Worm (Caenorhabditis elegans): Measurements from ENCODE around the gene ZK185.1.

Gene ZK185.1

ce11 chrIV:4519714-4520113 is 28.6 kb upstream of the ZK185.1 start:
- TF ChIP-seq tra-4 (tag; optimal IDR thresholded peaks at IDR 0.05) (no peak), tbx-37 (GFP tag; conservative IDR thresholded peaks at IDR 0.05) (no peak), sea-1 (GFP tag; conservative IDR thresholded peaks at IDR 0.05) (no peak), ets-7 (tag; optimal IDR thresholded peaks at IDR 0.05) (no peak), hnd-1 (tag; optimal IDR thresholded peaks at IDR 0.05) (no peak), B0310.2 (tag; optimal IDR thresholded peaks at IDR 0.05) (no peak), hmbx-1 (tag; optimal IDR thresholded peaks at IDR 0.05) (no peak), flt-1 (GFP tag; IDR thresholded peaks at IDR 0.05) (no peak), F13C5.2 (tag; optimal IDR thresholded peaks at IDR 0.05) (no peak), ceh-36 (tag; optimal IDR thresholded peaks at IDR 0.05) (no peak), scrt-1 (GFP tag; IDR thresholded peaks at IDR 0.05) (no peak), ceh-13 (GFP tag; optimal IDR thresholded peaks at IDR 0.05) (no peak)

ce11 chrIV:4523461-4523860 is 24.9 kb upstream of the ZK185.1 start:
- TF ChIP-seq hmg-4 (GFP tag; optimal IDR thresholded peaks at IDR 0.05) (no peak), ceh-36 (tag; optimal IDR thresholded peaks at IDR 0.05) (no peak), scrt-1 (GFP tag; IDR thresholded peaks at IDR 0.05) (no peak), tra-4 (tag; optimal IDR thresholded peaks at IDR 0.05) (no peak), B0310.2 (tag; optimal IDR thresholded peaks at IDR 0.05) (no peak)

- TF ChIP-seq ets-7 (tag; optimal IDR thresholded peaks at IDR 0.05) (no peak), hmg-4 (GFP tag; optimal IDR thresholded peaks at IDR 0.05) (no peak), ceh-13 (GFP tag; optimal IDR thresholded peaks at IDR 0.05) (no peak)
Measured at ce11 chrIV:4524943-4525342, 23.4 kb upstream of the ZK185.1 start, which contains the start of gene ZK180.6. Gene ZK180.6 (minus strand): TSS chrIV:4525043.

DNA sequence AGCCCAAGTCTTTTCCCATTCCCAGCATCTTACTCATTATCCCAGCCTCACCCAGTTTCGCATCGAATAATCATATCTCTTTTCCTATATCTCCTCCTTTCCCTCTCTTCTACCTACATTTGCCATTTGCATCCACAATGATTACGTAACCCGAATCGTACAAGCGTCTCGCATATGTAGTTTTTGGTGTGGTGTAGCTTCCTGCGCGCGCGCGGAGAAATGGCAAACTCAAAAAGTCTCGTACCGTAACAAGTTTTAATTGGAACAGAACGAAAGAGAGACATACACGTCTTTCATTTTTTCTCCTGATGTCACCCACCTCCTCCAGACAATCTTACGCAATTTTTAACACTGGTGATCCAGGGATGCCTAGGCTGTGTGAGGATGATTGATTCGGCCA is 22.3 kb upstream of the ZK185.1 start:
- TF ChIP-seq sea-1 (GFP tag; conservative IDR thresholded peaks at IDR 0.05) (no peak), hmbx-1 (tag; optimal IDR thresholded peaks at IDR 0.05) (no peak), ceh-13 (GFP tag; optimal IDR thresholded peaks at IDR 0.05) (no peak), tbx-11 (GFP tag; IDR thresholded peaks at IDR 0.05) (no peak), B0310.2 (tag; optimal IDR thresholded peaks at IDR 0.05) (no peak), ceh-36 (tag; optimal IDR thresholded peaks at IDR 0.05) (no peak), scrt-1 (GFP tag; IDR thresholded peaks at IDR 0.05) (no peak), tbx-37 (GFP tag; conservative IDR thresholded peaks at IDR 0.05) (no peak), ama-1 (optimal IDR thresholded peaks at IDR 0.05) (no peak), hnd-1 (tag; optimal IDR thresholded peaks at IDR 0.05) (no peak), aly-1 (tag; optimal IDR thresholded peaks at IDR 0.05) (no peak), F13C5.2 (tag; optimal IDR thresholded peaks at IDR 0.05) (no peak), ets-7 (tag; optimal IDR thresholded peaks at IDR 0.05) (no peak), tra-4 (tag; optimal IDR thresholded peaks at IDR 0.05) (no peak), flt-1 (GFP tag; IDR thresholded peaks at IDR 0.05) (no peak), pes-1 (GFP tag; IDR thresholded peaks at IDR 0.05) (no peak), hmg-4 (GFP tag; optimal IDR thresholded peaks at IDR 0.05) (no peak)

DNA sequence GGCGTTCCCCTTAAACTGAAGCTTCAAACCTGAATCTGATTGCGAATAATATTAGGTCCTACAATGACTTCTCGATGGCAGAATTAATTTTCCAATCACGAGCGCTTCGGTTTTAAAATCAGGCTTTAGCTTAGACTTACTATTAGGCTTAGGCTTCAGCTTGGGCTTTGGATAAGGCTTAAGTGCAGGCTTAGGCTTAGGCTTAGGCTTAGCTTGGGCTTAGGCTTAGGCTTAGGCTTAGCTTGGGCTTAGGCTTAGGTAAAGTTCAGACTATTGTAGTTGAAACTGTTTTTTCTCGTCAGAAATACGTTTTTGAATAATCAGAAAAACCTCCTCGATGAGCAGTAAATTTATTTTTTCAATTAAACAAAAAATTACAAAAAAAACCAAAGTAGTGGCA is 21.6 kb upstream of the ZK185.1 start:
- TF ChIP-seq ceh-36 (tag; optimal IDR thresholded peaks at IDR 0.05) (peak; percentile 72), pes-1 (GFP tag; IDR thresholded peaks at IDR 0.05) (no peak)

DNA sequence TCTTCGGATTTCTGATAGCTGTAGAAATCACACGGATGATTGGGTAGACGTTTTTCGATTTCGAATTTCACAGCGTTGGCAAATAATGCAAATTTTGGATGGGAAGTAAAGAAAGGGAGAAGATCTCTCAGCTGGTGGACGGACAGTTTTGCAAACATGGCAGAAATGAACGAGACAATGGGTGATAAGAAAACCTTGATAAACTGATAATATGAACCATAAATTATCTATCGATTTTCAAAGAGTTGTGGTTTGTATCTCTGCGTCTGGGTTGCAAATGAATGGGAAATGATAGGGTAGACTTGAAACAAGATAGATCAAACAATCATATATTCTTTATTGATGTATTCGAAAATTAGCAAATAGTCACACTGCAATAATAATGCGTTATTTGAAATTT is 18.2 kb upstream of the ZK185.1 start, which contains the start of gene ZK185.3:
TSS of gene ZK185.3 (minus strand) at position 263 of the 400 bp plus-strand sequence.
- TF ChIP-seq hmg-4 (GFP tag; optimal IDR thresholded peaks at IDR 0.05) = no peak
- no peak for TF ChIP-seq sea-1 (GFP tag; conservative IDR thresholded peaks at IDR 0.05)
- no peak for TF ChIP-seq hnd-1 (tag; optimal IDR thresholded peaks at IDR 0.05)
- TF ChIP-seq aly-1 (tag; optimal IDR thresholded peaks at IDR 0.05) = no peak
- TF ChIP-seq hmbx-1 (tag; optimal IDR thresholded peaks at IDR 0.05) = no peak

DNA sequence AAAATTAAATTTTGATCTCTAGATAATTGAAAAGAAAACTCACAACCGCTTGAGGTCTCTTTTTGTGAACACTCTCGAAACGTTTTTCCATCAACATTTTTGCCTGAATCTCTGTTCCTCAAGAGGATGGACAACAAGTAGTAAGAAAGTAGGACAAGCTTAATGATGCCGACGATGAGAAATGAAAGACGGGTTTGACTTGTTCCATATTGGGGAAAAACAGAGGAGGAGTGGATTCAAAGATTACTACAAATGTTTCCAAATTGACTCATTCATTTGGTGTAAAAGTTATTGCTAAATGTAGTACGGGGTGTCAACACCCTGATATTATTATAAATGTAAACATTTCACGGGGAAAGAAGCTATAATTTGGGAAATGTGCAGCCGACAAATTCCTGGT is 15.3 kb upstream of the ZK185.1 start, which contains the start of gene ZK185.4:
TSS of gene ZK185.4 (minus strand) at position 101 of the 400 bp plus-strand sequence.
- TF ChIP-seq hnd-1 (tag; optimal IDR thresholded peaks at IDR 0.05) (no peak), tra-4 (tag; optimal IDR thresholded peaks at IDR 0.05) (no peak), pes-1 (GFP tag; IDR thresholded peaks at IDR 0.05) (no peak), F13C5.2 (tag; optimal IDR thresholded peaks at IDR 0.05) (no peak), B0310.2 (tag; optimal IDR thresholded peaks at IDR 0.05) (no peak), tbx-11 (GFP tag; IDR thresholded peaks at IDR 0.05) (no peak), hmg-4 (GFP tag; optimal IDR thresholded peaks at IDR 0.05) (no peak), ceh-36 (tag; optimal IDR thresholded peaks at IDR 0.05) (no peak), ets-7 (tag; optimal IDR thresholded peaks at IDR 0.05) (no peak), ama-1 (optimal IDR thresholded peaks at IDR 0.05) (no peak), hmbx-1 (tag; optimal IDR thresholded peaks at IDR 0.05) (no peak), scrt-1 (GFP tag; IDR thresholded peaks at IDR 0.05) (no peak), aly-1 (tag; optimal IDR thresholded peaks at IDR 0.05) (no peak), sea-1 (GFP tag; conservative IDR thresholded peaks at IDR 0.05) (no peak), flt-1 (GFP tag; IDR thresholded peaks at IDR 0.05) (no peak)

ce11 chrIV:4536247-4536646 is 12.1 kb upstream of the ZK185.1 start, which contains the start of gene ZK185.2:
Gene ZK185.2 (plus strand): TSS chrIV:4536547.
- no peak for TF ChIP-seq ceh-36 (tag; optimal IDR thresholded peaks at IDR 0.05)
- TF ChIP-seq ets-7 (tag; optimal IDR thresholded peaks at IDR 0.05) = no peak
- TF ChIP-seq flt-1 (GFP tag; IDR thresholded peaks at IDR 0.05) = no peak
- TF ChIP-seq tra-4 (tag; optimal IDR thresholded peaks at IDR 0.05) = no peak
- no peak for TF ChIP-seq pes-1 (GFP tag; IDR thresholded peaks at IDR 0.05)
- no peak for TF ChIP-seq tbx-11 (GFP tag; IDR thresholded peaks at IDR 0.05)
- TF ChIP-seq ceh-13 (GFP tag; optimal IDR thresholded peaks at IDR 0.05) = no peak
- TF ChIP-seq sea-1 (GFP tag; conservative IDR thresholded peaks at IDR 0.05) = no peak
- no peak for TF ChIP-seq ama-1 (optimal IDR thresholded peaks at IDR 0.05)
- TF ChIP-seq scrt-1 (GFP tag; IDR thresholded peaks at IDR 0.05) = no peak
- TF ChIP-seq hmbx-1 (tag; optimal IDR thresholded peaks at IDR 0.05) = no peak
- no peak for TF ChIP-seq F13C5.2 (tag; optimal IDR thresholded peaks at IDR 0.05)
- TF ChIP-seq hnd-1 (tag; optimal IDR thresholded peaks at IDR 0.05) = no peak
- TF ChIP-seq tbx-37 (GFP tag; conservative IDR thresholded peaks at IDR 0.05) = no peak
- TF ChIP-seq hmg-4 (GFP tag; optimal IDR thresholded peaks at IDR 0.05) = no peak
- TF ChIP-seq aly-1 (tag; optimal IDR thresholded peaks at IDR 0.05) = no peak
- no peak for TF ChIP-seq B0310.2 (tag; optimal IDR thresholded peaks at IDR 0.05)
